Worm (Caenorhabditis elegans): ENCODE measurements around the gene Y17G7B.17.
"Not testable (repeated sequence)": the region's sequence is repeated elsewhere in the genome, so short reads cannot be mapped to it uniquely, and the experiment has no call there.

- not testable (repeated sequence) for TF ChIP-seq nhr-11 (tag; optimal IDR thresholded peaks at IDR 0.05); F13H6.1 (tag; optimal IDR thresholded peaks at IDR 0.05); hlh-13 (GFP tag; optimal IDR thresholded peaks at IDR 0.05); syd-9 (tag; optimal IDR thresholded peaks at IDR 0.05); ama-1 (optimal IDR thresholded peaks at IDR 0.05); lim-6 (tag; optimal IDR thresholded peaks at IDR 0.05)
Measured at ce11 chrII:12122694-12123093, 22.9 kb upstream of the Y17G7B.17 start.
